Worm (Caenorhabditis elegans) whole organism, late embryonic: ENCODE measurements around the gene srab-17.

ENCODE experiments used
- ahr-1 ChIP-seq: sonication (generic microtip); optimal IDR thresholded peaks from 2 replicates; lab custom pipeline; 2016; ENCODE audit warnings: missing genetic modification characterization, missing compliant biosample characterization
- gmeb-2 ChIP-seq: sonication (generic microtip); optimal IDR thresholded peaks from 2 replicates; lab custom pipeline; 2016; ENCODE audit warnings: missing genetic modification characterization, inconsistent platforms, missing compliant biosample characterization
- syd-9 ChIP-seq: sonication (generic microtip); optimal IDR thresholded peaks from 2 replicates; lab custom pipeline; 2016; ENCODE audit warnings: mild to moderate bottlenecking, missing genetic modification characterization, moderate library complexity, missing compliant biosample characterization

- TF ChIP-seq ahr-1 (tag; lab: Kevin White, UChicago) (no peak), gmeb-2 (tag; lab: Kevin White, UChicago) (no peak), syd-9 (no peak)
Observed at ce11 chrV:9907205-9907604, 39.0 kb upstream of the srab-17 start.
